Worm (Caenorhabditis elegans): ENCODE measurements around the gene gldi-2.
A peak's percentile ranks its signal among the peaks of the same experiment; 100 is the strongest.

DNA sequence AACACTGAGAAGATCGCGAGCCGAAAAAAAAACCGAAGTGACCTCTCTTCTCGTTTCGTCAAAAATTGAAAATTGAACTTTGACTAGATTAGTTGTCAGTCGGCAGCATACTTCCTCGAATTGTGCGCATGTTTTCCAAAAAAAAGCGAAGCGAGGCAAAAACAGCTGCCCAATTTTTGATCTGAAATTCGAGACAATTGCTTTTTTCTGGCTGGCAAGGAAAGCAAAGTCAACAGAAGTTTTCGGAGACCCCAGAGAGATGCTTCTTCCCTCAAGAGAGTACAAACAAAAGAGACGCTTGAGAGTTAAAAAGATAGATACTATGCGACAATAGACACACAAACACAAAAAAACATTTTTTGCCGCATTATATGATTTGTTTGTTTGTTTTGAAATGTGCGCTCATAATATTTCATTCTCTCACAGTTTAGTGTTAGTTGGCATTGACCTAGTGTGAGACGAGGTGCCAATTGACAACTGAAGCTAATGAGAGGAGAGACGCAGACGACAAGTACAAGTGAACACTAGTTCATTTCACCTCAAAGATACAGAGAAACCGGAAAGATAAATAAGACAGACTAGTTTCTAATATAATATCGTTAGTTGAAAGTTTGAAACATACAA lies 52.9 kb downstream of the gldi-2 start:
- TF ChIP-seq unc-62 (GFP tag; optimal IDR thresholded peaks at IDR 0.05 in 1 of 2) (peak in 1 of 2 experiments; percentile 83), unc-62 (tag; optimal IDR thresholded peaks at IDR 0.05) (no peak), vab-7 (GFP tag; IDR thresholded peaks at IDR 0.05) (no peak), snpc-4 (tag; optimal IDR thresholded peaks at IDR 0.05) (no peak), egl-27 (tag; optimal IDR thresholded peaks at IDR 0.05) (no peak), attf-4 (tag; optimal IDR thresholded peaks at IDR 0.05) (no peak), mep-1 (tag; optimal IDR thresholded peaks at IDR 0.05) (peak; percentile 17), nhr-25 (tag; optimal IDR thresholded peaks at IDR 0.05; ENCODE audit: borderline replicate concordance, insufficient read depth) (no peak), lim-7 (GFP tag; IDR thresholded peaks at IDR 0.05) (no peak), ZK337.2 (GFP tag; IDR thresholded peaks at IDR 0.05) (no peak), D1046.2 (GFP tag; IDR thresholded peaks at IDR 0.05) (no peak), daf-19 (GFP tag; conservative IDR thresholded peaks at IDR 0.05) (no peak), nhr-237 (tag; optimal IDR thresholded peaks at IDR 0.05) (no peak), daf-12 (tag; optimal IDR thresholded peaks at IDR 0.05) (no peak)
